Fruit fly (Drosophila melanogaster) whole organism, wandering third instar larva: ENCODE measurements around the gene nrv2.

Experiments used
- Abd-B ChIP-seq: fragments of >200 bp; optimal IDR thresholded peaks from 2 replicates; lab custom pipeline; 2017; ENCODE audit warnings: missing biosample characterization, missing genetic modification characterization
- CG9705 ChIP-seq: fragments of 200-800 bp; sonication (Bioruptor generic); optimal IDR thresholded peaks from 2 replicates; lab custom pipeline; 2018; ENCODE audit warnings: missing biosample characterization, mild to moderate bottlenecking, missing genetic modification characterization
- Dfd ChIP-seq: fragments of >200 bp; optimal IDR thresholded peaks from 2 replicates; lab custom pipeline; 2017; ENCODE audit warnings: missing biosample characterization, missing genetic modification characterization
- Myc ChIP-seq: fragments of >200 bp; optimal IDR thresholded peaks from 2 replicates; lab custom pipeline; 2017
- dmrt93B ChIP-seq: fragments of 200-800 bp; sonication (Bioruptor generic); optimal IDR thresholded peaks from 2 replicates; lab custom pipeline; 2018; ENCODE audit warnings: missing biosample characterization, mild to moderate bottlenecking, missing genetic modification characterization
- ey ChIP-seq: fragments of 200-800 bp; sonication (Bioruptor generic); optimal IDR thresholded peaks from 2 replicates; lab custom pipeline; 2016; ENCODE audit warnings: missing biosample characterization, missing genetic modification characterization
- pan ChIP-seq: fragments of >200 bp; optimal IDR thresholded peaks from 2 replicates; lab custom pipeline; 2017

DNA sequence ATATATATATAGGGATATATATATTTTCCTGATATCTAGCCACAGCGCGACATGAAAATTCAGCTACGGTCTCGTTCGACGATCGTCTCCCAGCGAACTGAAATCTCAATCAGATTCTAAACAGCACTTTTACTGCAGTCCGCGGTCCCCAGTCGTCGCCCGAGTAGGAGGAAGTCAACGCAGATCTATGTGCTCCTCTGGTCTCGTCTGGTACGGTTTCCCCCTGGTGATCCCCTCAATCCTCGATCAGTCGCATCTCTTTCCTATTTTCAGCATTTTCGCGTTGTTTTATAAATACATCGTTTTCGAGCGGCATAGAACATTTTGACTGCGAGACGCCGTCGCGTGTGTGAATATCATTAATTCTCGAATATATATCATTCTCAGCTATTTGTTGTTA is 26.0 kb downstream of the nrv2 start, which contains the start of gene LUBEL:
- no peak for TF ChIP-seq Dfd (GFP tag; lab: Kevin White, UChicago)
- no peak for TF ChIP-seq Myc (lab: Kevin White, UChicago)
- TF ChIP-seq Abd-B (GFP tag; lab: Kevin White, UChicago), result no peak
- TF ChIP-seq CG9705, result no peak
- TF ChIP-seq ey, result no peak
- no peak for TF ChIP-seq dmrt93B
- no peak for TF ChIP-seq pan (lab: Kevin White, UChicago)
